Worm (Caenorhabditis elegans) whole organism, L4/young adult: ENCODE data around the gene Y42H9AR.5.

Experiments used
- W03F9.2 ChIP-seq: fragments of 150-350 bp; optimal IDR thresholded peaks from 2 replicates; lab custom pipeline; 2014; ENCODE audit warnings: missing biosample characterization, missing genetic modification characterization
- dao-5 ChIP-seq: sonication (generic microtip); optimal IDR thresholded peaks from 2 replicates; lab custom pipeline; 2016; ENCODE audit warnings: missing genotype, missing genetic modification characterization, moderate library complexity, missing compliant biosample characterization
- him-1 ChIP-seq: sonication (generic microtip); optimal IDR thresholded peaks from 2 replicates; lab custom pipeline; 2016; ENCODE audit warnings: missing genotype, missing genetic modification reagents, missing genetic modification characterization, missing compliant biosample characterization

DNA sequence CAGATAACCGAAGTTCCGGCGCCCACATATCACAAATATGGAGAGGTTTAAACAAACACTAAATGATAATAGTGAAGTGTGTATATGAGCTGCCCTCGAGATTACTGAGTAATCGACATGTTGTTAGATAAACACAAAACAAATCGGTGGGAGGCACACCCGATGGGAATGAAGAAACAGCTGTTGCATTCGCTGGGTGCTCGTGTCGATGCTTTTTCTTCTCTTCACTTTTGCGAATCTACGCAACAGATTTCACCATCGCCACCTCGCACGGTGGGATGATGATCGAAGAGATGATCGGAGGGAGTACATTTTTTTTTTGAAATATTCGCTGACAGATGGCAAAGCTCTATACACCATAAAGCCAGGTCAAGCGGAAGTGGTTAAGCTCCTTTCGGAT is 34.1 kb upstream of the Y42H9AR.5 start:
- TF ChIP-seq him-1 (tag; lab: Kevin White, UChicago) (no peak), W03F9.2 (tag; lab: Kevin White, UChicago) (no peak), dao-5 (tag; lab: Kevin White, UChicago) (no peak)
